Worm (Caenorhabditis elegans) whole organism, L2 larva: ENCODE measurements around the gene rabx-5.

Experiments
- C34F6.9 ChIP-seq: fragments of 150-350 bp; optimal IDR thresholded peaks from 2 replicates; lab custom pipeline; 2014; ENCODE audit warnings: missing biosample characterization, missing genetic modification characterization
- F13H6.1 ChIP-seq: sonication (generic microtip); optimal IDR thresholded peaks from 2 replicates; lab custom pipeline; 2016; ENCODE audit warnings: missing genetic modification characterization, missing compliant biosample characterization
- R02D3.7 ChIP-seq: fragments of 150-350 bp; optimal IDR thresholded peaks from 2 replicates; lab custom pipeline; 2014; ENCODE audit warnings: missing biosample characterization, missing genetic modification characterization
- Y55F3AM.14 ChIP-seq: fragments of 200-800 bp; sonication (Bioruptor generic); optimal IDR thresholded peaks from 2 replicates; lab custom pipeline; 2018; ENCODE audit warnings: mild to moderate bottlenecking, missing genetic modification characterization, missing compliant biosample characterization
- ZK546.5 ChIP-seq: sonication (generic microtip); optimal IDR thresholded peaks from 2 replicates; lab custom pipeline; 2017; ENCODE audit warnings: missing biosample characterization, missing genetic modification characterization
- alr-1 ChIP-seq: fragments of 150-350 bp; optimal IDR thresholded peaks from 2 replicates; lab custom pipeline; 2014; ENCODE audit warnings: missing biosample characterization, missing genetic modification characterization
- aly-2 ChIP-seq: fragments of 150-350 bp; optimal IDR thresholded peaks from 2 replicates; lab custom pipeline; 2014; ENCODE audit warnings: missing biosample characterization, missing genetic modification characterization
- ama-1 ChIP-seq: fragments of 150-350 bp; optimal IDR thresholded peaks from 2 replicates; lab custom pipeline; 2018; ENCODE audit warnings: inconsistent platforms
- blmp-1 ChIP-seq: sonication (generic microtip); optimal IDR thresholded peaks from 2 replicates; lab custom pipeline; 2017; ENCODE audit warnings: missing genetic modification characterization, mild to moderate bottlenecking, missing compliant biosample characterization, antibody characterized with exemption, moderate library complexity; ENCODE audit not compliant: insufficient read depth
- ceh-16 ChIP-seq: fragments of 150-350 bp; optimal IDR thresholded peaks from 2 replicates; lab custom pipeline; 2014; ENCODE audit warnings: missing biosample characterization, missing genetic modification characterization
- ceh-82 ChIP-seq: fragments of 150-350 bp; optimal IDR thresholded peaks from 2 replicates; lab custom pipeline; 2014; ENCODE audit warnings: missing biosample characterization, missing genetic modification characterization
- crh-2 ChIP-seq: sonication (generic microtip); optimal IDR thresholded peaks from 2 replicates; lab custom pipeline; 2017; ENCODE audit warnings: missing biosample characterization, missing genetic modification characterization
- dmd-4 ChIP-seq: sonication (generic microtip); optimal IDR thresholded peaks from 2 replicates; lab custom pipeline; 2017; ENCODE audit warnings: missing biosample characterization, missing genetic modification characterization
- egl-27 ChIP-seq: sonication (generic microtip); optimal IDR thresholded peaks from 3 replicates; lab custom pipeline; 2017; ENCODE audit warnings: missing biosample characterization, missing genetic modification reagents, missing genetic modification characterization
- fos-1 ChIP-seq: fragments of 150-350 bp; optimal IDR thresholded peaks from 2 replicates; lab custom pipeline; 2014; ENCODE audit warnings: missing biosample characterization, missing genetic modification characterization
- gmeb-1 ChIP-seq: fragments of 150-350 bp; optimal IDR thresholded peaks from 2 replicates; lab custom pipeline; 2014; ENCODE audit warnings: missing biosample characterization, missing genetic modification characterization
- lin-11 ChIP-seq: fragments of 150-350 bp; sonication (generic microtip); optimal IDR thresholded peaks from 2 replicates; lab custom pipeline; 2014; ENCODE audit warnings: missing biosample characterization, missing genetic modification characterization, inconsistent platforms, mixed read lengths
- lin-13 ChIP-seq: fragments of 150-350 bp; optimal IDR thresholded peaks from 2 replicates; lab custom pipeline; 2014; ENCODE audit warnings: missing biosample characterization, missing genetic modification reagents, missing genetic modification characterization
- lin-39 ChIP-seq: fragments of 150-350 bp; optimal IDR thresholded peaks from 2 replicates; lab custom pipeline; 2014; ENCODE audit warnings: missing biosample characterization, missing genetic modification reagents, missing genetic modification characterization
- lsy-2 ChIP-seq, 2 experiments: fragments of 150-350 bp in 1 of 2; sonication (generic microtip) in 1 of 2; optimal IDR thresholded peaks; 2 replicates each; lab custom pipeline; 2014 to 2017; ENCODE audit warnings: missing biosample characterization in 2 of 2, missing genetic modification characterization in 2 of 2
- mab-5 ChIP-seq: fragments of 150-350 bp; optimal IDR thresholded peaks from 2 replicates; lab custom pipeline; 2014; ENCODE audit warnings: missing biosample characterization, missing genetic modification characterization
- mbf-1 ChIP-seq: sonication (generic microtip); optimal IDR thresholded peaks from 2 replicates; lab custom pipeline; 2017; ENCODE audit warnings: missing biosample characterization, missing genetic modification characterization
- mdl-1 ChIP-seq, 2 experiments: fragments of 150-350 bp in 1 of 2; sonication (generic microtip) in 1 of 2; optimal IDR thresholded peaks; 2 replicates each; lab custom pipeline; 2017; ENCODE audit warnings: missing biosample characterization in 2 of 2, missing genetic modification characterization in 2 of 2
- nhr-10 ChIP-seq: sonication (generic microtip); optimal IDR thresholded peaks from 2 replicates; lab custom pipeline; 2017; ENCODE audit warnings: missing biosample characterization, missing genetic modification characterization
- nhr-11 ChIP-seq: fragments of 150-350 bp; optimal IDR thresholded peaks from 2 replicates; lab custom pipeline; 2014; ENCODE audit warnings: missing biosample characterization, missing genetic modification characterization
- nhr-12 ChIP-seq: fragments of 150-350 bp; optimal IDR thresholded peaks from 2 replicates; lab custom pipeline; 2014; ENCODE audit warnings: missing biosample characterization, missing genetic modification characterization
- nhr-129 ChIP-seq: fragments of 150-350 bp; optimal IDR thresholded peaks from 2 replicates; lab custom pipeline; 2014; ENCODE audit warnings: missing biosample characterization, missing genetic modification characterization
- nhr-237 ChIP-seq: fragments of 150-350 bp; optimal IDR thresholded peaks from 2 replicates; lab custom pipeline; 2014; ENCODE audit warnings: missing biosample characterization, missing genetic modification characterization
- nhr-25 ChIP-seq: fragments of 150-350 bp; sonication (generic microtip); optimal IDR thresholded peaks from 3 replicates; lab custom pipeline; 2014; ENCODE audit warnings: missing biosample characterization, missing genetic modification characterization
- nhr-77 ChIP-seq: fragments of 150-350 bp; optimal IDR thresholded peaks from 2 replicates; lab custom pipeline; 2014; ENCODE audit warnings: missing biosample characterization, missing genetic modification characterization
- peb-1 ChIP-seq: fragments of 150-350 bp; optimal IDR thresholded peaks from 2 replicates; lab custom pipeline; 2014; ENCODE audit warnings: missing biosample characterization, missing genetic modification characterization
- sem-4 ChIP-seq: fragments of 150-350 bp; optimal IDR thresholded peaks from 2 replicates; lab custom pipeline; 2014; ENCODE audit warnings: missing biosample characterization, missing genetic modification reagents, missing genetic modification characterization
- skn-1 ChIP-seq: sonication (generic microtip); optimal IDR thresholded peaks from 2 replicates; lab custom pipeline; 2017; ENCODE audit warnings: missing biosample characterization, missing genetic modification characterization
- sma-3 ChIP-seq: sonication (generic microtip); optimal IDR thresholded peaks from 2 replicates; lab custom pipeline; 2016; ENCODE audit warnings: missing genetic modification reagents, missing genetic modification characterization, missing compliant biosample characterization
- sma-9 ChIP-seq, 2 experiments: fragments of 150-350 bp in 1 of 2; sonication (generic microtip) in 1 of 2; optimal IDR thresholded peaks; 2 replicates each; lab custom pipeline; 2014 to 2016; ENCODE audit warnings: missing genetic modification characterization in 2 of 2, mild to moderate bottlenecking in 1 of 2, missing biosample characterization in 1 of 2, missing compliant biosample characterization in 1 of 2, missing genetic modification reagents in 1 of 2, moderate library complexity in 1 of 2
- snpc-4 ChIP-seq: fragments of 150-350 bp; optimal IDR thresholded peaks from 2 replicates; lab custom pipeline; 2014; ENCODE audit warnings: missing biosample characterization, missing genetic modification characterization
- unc-39 ChIP-seq: fragments of 150-350 bp; optimal IDR thresholded peaks from 2 replicates; lab custom pipeline; 2014; ENCODE audit warnings: missing biosample characterization, missing genetic modification characterization
- unc-55 ChIP-seq: fragments of 150-350 bp; sonication (generic microtip); optimal IDR thresholded peaks from 3 replicates; lab custom pipeline; 2014; ENCODE audit warnings: missing biosample characterization, missing genetic modification reagents, missing genetic modification characterization
- unc-62 ChIP-seq: fragments of 150-350 bp; optimal IDR thresholded peaks from 2 replicates; lab custom pipeline; 2014; ENCODE audit warnings: missing biosample characterization, missing genetic modification reagents, missing genetic modification characterization
- zag-1 ChIP-seq: fragments of 150-350 bp; optimal IDR thresholded peaks from 2 replicates; lab custom pipeline; 2014; ENCODE audit warnings: missing biosample characterization, missing genetic modification characterization
- ztf-1 ChIP-seq: fragments of 200-800 bp; sonication (Bioruptor generic); conservative IDR thresholded peaks from 2 replicates; pipeline ENCODE4 v1.3.6; 2022; ENCODE audit warnings: missing genetic modification characterization, missing compliant biosample characterization
- ztf-11 ChIP-seq: sonication (generic microtip); optimal IDR thresholded peaks from 2 replicates; lab custom pipeline; 2017; ENCODE audit warnings: missing biosample characterization, missing genetic modification characterization
- ztf-4 ChIP-seq: fragments of 150-350 bp; optimal IDR thresholded peaks from 2 replicates; lab custom pipeline; 2014; ENCODE audit warnings: missing biosample characterization, missing genetic modification characterization

The rabx-5 gene

DNA sequence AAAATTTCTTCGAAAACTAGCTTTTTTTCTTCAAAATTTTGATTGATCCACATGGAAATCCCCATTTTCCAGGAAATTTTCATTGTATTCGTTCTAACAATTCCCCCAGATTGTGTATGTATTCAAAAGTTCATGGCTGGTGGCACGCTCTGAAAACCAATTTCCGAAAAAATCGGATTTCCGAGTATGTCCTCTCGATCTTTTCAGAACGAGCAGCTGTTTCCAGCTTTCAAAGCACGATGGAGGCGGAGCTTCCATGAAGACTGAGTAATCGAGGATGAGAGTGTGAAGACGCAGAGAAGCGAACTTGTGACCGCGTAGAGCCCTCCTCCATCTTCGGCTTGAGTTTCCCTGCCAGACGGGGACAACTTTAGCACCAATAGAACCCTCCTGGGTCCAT is 824 bp upstream of the rabx-5 start (continued):
- no peak for TF ChIP-seq sma-9 (GFP tag; optimal IDR thresholded peaks at IDR 0.05; lab: Kevin White, UChicago)
- no peak for TF ChIP-seq sma-9 (tag; optimal IDR thresholded peaks at IDR 0.05; lab: Kevin White, UChicago)
- TF ChIP-seq ceh-16 (tag; lab: Kevin White, UChicago): no peak
- TF ChIP-seq sma-3: no peak

DNA sequence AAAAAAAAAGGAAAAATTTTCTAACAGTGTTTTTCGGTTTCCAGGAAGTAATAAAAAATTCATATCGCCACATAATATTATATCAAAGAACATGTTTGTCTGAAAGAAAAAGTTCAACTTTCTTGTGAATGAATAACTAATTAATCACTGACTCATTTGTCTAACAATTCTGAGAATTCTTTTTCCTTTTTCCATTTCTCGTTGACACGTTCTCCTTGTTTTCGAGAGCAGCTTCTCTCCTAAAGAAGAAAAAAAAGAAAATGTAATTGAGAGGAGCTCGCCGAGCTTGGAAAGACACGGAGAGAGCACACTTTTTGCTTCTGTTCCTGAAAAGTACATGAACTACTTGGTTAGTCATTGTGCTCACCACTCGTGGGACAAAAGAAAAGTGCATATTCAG is 3.0 kb downstream of the rabx-5 start:
- peak; percentile 29 for TF ChIP-seq crh-2 (tag; lab: Kevin White, UChicago)
- peak; percentile 75 for TF ChIP-seq C34F6.9
- TF ChIP-seq lin-13 (GFP tag; lab: Kevin White, UChicago): peak; percentile 7
- TF ChIP-seq lsy-2 (tag; optimal IDR thresholded peaks at IDR 0.05; lab: Kevin White, UChicago): peak in 1 of 2 experiments; percentile 24
- TF ChIP-seq sma-3: no peak
- TF ChIP-seq ceh-16 (tag; lab: Kevin White, UChicago): no peak
- TF ChIP-seq unc-55 (GFP tag; lab: Kevin White, UChicago): peak; percentile 62

DNA sequence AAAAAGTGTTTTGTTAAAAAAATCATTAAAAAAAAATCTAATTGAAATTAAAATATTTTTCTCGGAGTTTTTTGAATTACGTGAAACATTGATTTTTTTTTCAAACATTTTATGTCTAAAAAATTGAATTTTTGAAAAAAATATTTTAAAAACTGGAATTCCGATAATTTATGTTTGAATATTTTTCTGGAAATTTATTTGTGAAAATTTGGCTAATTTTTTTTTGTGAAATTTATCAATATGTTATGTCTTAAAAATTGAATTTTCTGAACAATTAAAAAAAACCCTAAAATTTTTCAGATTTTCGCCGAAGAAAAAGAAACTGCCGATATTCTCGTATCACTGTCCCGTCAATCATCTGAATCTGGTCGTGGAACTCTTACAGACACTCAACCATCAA is 7.2 kb downstream of the rabx-5 start, which contains the start of gene Y39A1A.24:
Gene Y39A1A.24 (plus strand): TSS at position 301 of the 400 bp plus-strand sequence.
- TF ChIP-seq lsy-2 (tag; optimal IDR thresholded peaks at IDR 0.05; lab: Kevin White, UChicago): no peak
- no peak for TF ChIP-seq snpc-4 (tag; lab: Kevin White, UChicago)
- no peak for TF ChIP-seq nhr-11 (tag; lab: Kevin White, UChicago)
- no peak for TF ChIP-seq R02D3.7
- no peak for TF ChIP-seq ama-1 (lab: Kevin White, UChicago)
- TF ChIP-seq ceh-82 (tag; lab: Kevin White, UChicago): no peak
- no peak for TF ChIP-seq mdl-1 (tag; optimal IDR thresholded peaks at IDR 0.05; lab: Kevin White, UChicago)
- TF ChIP-seq nhr-25 (tag; lab: Kevin White, UChicago): no peak

DNA sequence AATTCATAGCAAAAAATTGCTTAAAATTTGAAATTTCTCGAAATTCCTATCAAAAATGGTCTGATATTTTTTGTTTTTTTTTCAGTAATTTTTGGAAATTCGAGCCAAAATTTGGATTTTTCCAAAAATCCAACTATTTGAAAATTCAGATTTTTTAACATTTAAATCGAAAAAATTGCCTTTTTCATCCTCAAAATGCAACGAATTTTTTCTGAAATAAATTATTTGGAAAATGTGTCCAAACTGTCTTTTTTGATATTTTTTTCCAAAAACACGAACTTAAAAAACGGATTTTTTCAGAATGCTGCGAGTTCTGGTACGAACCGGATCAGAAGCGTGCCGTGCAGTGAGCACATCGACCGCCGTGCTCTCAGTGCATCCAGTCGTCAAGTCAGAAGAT is 10.0 kb downstream of the rabx-5 start, which contains the start of gene mrpl-22:
Gene mrpl-22 (plus strand): TSS at position 301 of the 400 bp plus-strand sequence.
- TF ChIP-seq zag-1 (tag; lab: Kevin White, UChicago): no peak
- TF ChIP-seq fos-1 (tag; lab: Kevin White, UChicago): no peak
- TF ChIP-seq nhr-10 (tag; lab: Kevin White, UChicago): no peak
- no peak for TF ChIP-seq snpc-4 (tag; lab: Kevin White, UChicago)
- TF ChIP-seq nhr-11 (tag; lab: Kevin White, UChicago): no peak

DNA sequence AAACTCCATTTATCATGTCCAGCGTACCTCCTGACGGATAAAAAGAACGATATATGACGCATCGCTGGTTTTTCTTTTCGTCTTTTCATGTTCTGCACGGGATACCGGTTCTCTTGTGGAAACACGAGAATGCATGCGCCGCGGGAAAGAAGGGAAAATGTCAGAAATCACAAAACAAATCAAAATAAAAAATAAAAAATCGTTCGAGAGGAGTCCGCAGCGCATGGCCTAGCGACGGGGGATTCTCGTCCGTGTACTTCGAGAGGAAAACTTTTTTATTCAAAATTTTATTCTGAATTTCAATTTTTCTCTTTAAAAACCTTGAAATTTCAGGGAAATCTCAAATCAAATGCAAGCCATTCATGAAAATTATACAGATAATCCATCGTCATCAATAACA is 16.1 kb downstream of the rabx-5 start, which contains the start of the genes lron-10 and hpr-9:
Gene lron-10 (minus strand): TSS at position 162 of the 400 bp plus-strand sequence.
Gene hpr-9 (plus strand): TSS at position 344 of the 400 bp plus-strand sequence.
- peak; percentile 73 for TF ChIP-seq crh-2 (tag; lab: Kevin White, UChicago)
- TF ChIP-seq mbf-1 (tag; lab: Kevin White, UChicago): no peak
- TF ChIP-seq ztf-11 (tag; lab: Kevin White, UChicago): no peak
- no peak for TF ChIP-seq alr-1
- TF ChIP-seq F13H6.1 (tag; lab: Kevin White, UChicago): peak; percentile 75
- no peak for TF ChIP-seq ztf-1
- TF ChIP-seq zag-1 (tag; lab: Kevin White, UChicago): no peak
- TF ChIP-seq lsy-2 (tag; optimal IDR thresholded peaks at IDR 0.05; lab: Kevin White, UChicago): peak; percentile 54 to 85
- TF ChIP-seq unc-62: no peak
- peak; percentile 68 for TF ChIP-seq lin-13 (GFP tag; lab: Kevin White, UChicago)
- peak; percentile 87 for TF ChIP-seq gmeb-1 (tag; lab: Kevin White, UChicago)
- peak; percentile 93 for TF ChIP-seq sma-3
- TF ChIP-seq egl-27: peak; percentile 70
- peak; percentile 46 for TF ChIP-seq blmp-1 (tag; lab: Kevin White, UChicago)
- TF ChIP-seq nhr-129 (tag; lab: Kevin White, UChicago): peak; percentile 31
- no peak for TF ChIP-seq nhr-12 (tag; lab: Kevin White, UChicago)
- TF ChIP-seq R02D3.7: no peak
- TF ChIP-seq ZK546.5 (tag; lab: Kevin White, UChicago): no peak
- TF ChIP-seq Y55F3AM.14 (GFP tag; lab: Kevin White, UChicago): peak; percentile 70
- no peak for TF ChIP-seq lin-39 (tag; lab: Kevin White, UChicago)
- peak; percentile 81 for TF ChIP-seq sma-9 (GFP tag; optimal IDR thresholded peaks at IDR 0.05; lab: Kevin White, UChicago)
- TF ChIP-seq sma-9 (tag; optimal IDR thresholded peaks at IDR 0.05; lab: Kevin White, UChicago): no peak
- TF ChIP-seq nhr-237 (tag; lab: Kevin White, UChicago): no peak
- TF ChIP-seq C34F6.9: peak; percentile 69
- TF ChIP-seq nhr-10 (tag; lab: Kevin White, UChicago): no peak
- TF ChIP-seq aly-2: no peak
- TF ChIP-seq peb-1 (tag; lab: Kevin White, UChicago): no peak
- TF ChIP-seq sem-4 (tag; lab: Kevin White, UChicago): peak; percentile 79
- TF ChIP-seq lin-11 (tag; lab: Kevin White, UChicago): peak; percentile 28
- no peak for TF ChIP-seq unc-39
- no peak for TF ChIP-seq ceh-82 (tag; lab: Kevin White, UChicago)
- TF ChIP-seq mdl-1 (tag; optimal IDR thresholded peaks at IDR 0.05; lab: Kevin White, UChicago): peak in 1 of 2 experiments; percentile 1
- TF ChIP-seq fos-1 (tag; lab: Kevin White, UChicago): peak; percentile 70
- no peak for TF ChIP-seq nhr-77 (tag; lab: Kevin White, UChicago)
- peak; percentile 37 for TF ChIP-seq ztf-4 (tag; lab: Kevin White, UChicago)
- no peak for TF ChIP-seq nhr-11 (tag; lab: Kevin White, UChicago)
- TF ChIP-seq skn-1 (tag; lab: Kevin White, UChicago): no peak
- no peak for TF ChIP-seq dmd-4 (tag; lab: Kevin White, UChicago)
- no peak for TF ChIP-seq mab-5 (tag; lab: Kevin White, UChicago)
